Fruit fly (Drosophila melanogaster): ENCODE measurements around the gene Irbp18.
"Not testable (repeated sequence)": the region's sequence is repeated elsewhere in the genome, so short reads cannot be mapped to it uniquely, and the experiment has no call there.

Gene Irbp18

DNA sequence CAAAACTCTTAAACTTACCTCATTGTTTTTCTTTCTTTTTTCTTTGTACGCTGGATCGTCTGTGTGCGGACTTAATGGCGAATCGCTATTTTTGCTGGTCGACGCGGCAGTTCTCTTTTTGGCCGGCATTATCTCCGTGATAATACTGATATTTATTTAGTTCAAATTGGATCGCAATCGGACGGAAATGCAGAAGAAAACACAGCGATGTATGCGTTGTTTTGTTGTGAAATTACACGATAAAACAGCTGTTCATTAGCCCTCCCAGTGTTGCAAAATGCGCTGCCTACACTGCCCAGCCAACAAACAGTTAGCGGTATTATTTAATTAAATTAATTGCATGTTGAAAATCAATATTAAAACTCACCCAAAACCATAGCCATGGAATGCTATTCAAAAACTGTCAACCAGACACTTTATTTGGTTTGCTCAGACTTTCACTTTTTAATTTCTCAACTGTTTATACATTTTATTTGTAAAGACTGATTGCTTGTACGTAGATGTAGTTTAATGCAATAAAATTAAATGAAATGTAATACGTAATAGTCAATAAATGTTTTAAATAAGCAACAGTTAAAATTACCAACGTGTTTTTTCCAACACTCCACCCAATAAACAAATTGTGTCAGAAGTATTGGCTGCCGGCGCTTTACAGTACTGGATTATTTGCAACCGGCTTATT, at the start of gene Irbp18, which contains the start of gene APP-BP1:
Irbp18 (minus strand) TSS at position 205 of the 682 bp plus-strand sequence.
APP-BP1 (plus strand) TSS at position 431 of the 682 bp plus-strand sequence.
- TF ChIP-seq insv (optimal IDR thresholded peaks at IDR 0.05), result no peak
- no peak for TF ChIP-seq ttk (optimal IDR thresholded peaks at IDR 0.05)

DNA sequence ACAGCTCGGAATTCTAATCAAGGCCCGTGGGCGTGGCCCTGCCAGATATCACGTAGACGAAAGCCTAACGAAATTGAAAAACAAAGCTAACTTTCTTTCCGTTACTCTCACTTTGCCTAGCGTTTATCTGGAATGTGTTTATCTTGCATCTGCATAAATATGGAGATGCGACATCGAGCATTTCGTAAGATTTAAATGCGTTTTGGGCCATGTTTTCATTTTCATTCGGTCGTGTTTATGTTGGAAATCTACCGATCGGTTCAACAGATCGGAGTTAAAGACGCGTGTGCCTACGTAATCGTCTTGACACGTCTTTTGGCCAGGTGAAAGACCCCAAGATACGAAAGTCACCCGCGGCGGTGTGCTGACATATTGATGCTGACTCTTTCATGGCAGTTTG, 49.7 kb upstream of the Irbp18 start:
- TF ChIP-seq ttk (optimal IDR thresholded peaks at IDR 0.05) (no peak), Myc (optimal IDR thresholded peaks at IDR 0.05) (no peak), psq (optimal IDR thresholded peaks at IDR 0.05) (no peak), Sin3A (optimal IDR thresholded peaks at IDR 0.05) (no peak), h (optimal IDR thresholded peaks at IDR 0.05) (no peak), insv (optimal IDR thresholded peaks at IDR 0.05) (no peak)

DNA sequence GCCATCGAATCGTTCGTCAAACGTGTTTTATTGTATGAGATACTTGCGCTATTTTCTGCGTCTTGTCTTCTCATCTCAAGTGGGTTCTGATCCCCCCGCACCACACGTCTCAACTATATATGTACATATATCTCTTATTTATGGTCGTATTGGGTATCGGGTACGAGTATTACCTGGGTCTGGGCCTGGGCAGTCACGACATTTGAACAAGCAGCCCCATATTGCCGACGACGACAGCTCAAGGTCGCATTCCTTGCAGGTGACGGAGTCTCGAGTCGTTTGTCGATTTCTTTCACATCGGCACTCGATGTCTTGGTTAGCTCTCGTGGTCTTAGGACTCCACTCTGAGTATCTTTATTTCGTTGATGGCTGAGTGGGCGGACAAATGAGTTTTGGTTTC, 47.1 kb upstream of the Irbp18 start:
- TF ChIP-seq Sin3A (optimal IDR thresholded peaks at IDR 0.05) (no peak), h (optimal IDR thresholded peaks at IDR 0.05) (no peak)

DNA sequence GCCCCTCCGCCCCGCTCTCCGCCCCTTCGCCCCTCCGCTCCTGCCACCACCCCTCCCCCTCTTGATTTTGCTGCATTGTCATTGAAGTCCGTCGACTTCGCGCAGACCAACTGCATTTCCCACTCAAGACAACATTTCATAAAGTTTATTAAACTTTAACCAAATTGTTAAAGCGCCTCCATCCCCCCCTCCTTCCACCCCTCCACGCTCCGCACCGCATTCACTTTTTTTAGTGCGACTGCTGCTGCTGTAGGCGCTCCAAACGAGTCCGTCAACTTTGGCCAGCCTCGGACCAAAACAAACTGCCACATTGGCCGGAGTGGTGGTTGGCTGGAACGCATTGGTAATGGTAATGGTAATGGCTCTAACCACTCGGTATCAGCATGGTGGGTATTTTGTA, 40.9 kb upstream of the Irbp18 start:
- no peak for TF ChIP-seq h (optimal IDR thresholded peaks at IDR 0.05)

DNA sequence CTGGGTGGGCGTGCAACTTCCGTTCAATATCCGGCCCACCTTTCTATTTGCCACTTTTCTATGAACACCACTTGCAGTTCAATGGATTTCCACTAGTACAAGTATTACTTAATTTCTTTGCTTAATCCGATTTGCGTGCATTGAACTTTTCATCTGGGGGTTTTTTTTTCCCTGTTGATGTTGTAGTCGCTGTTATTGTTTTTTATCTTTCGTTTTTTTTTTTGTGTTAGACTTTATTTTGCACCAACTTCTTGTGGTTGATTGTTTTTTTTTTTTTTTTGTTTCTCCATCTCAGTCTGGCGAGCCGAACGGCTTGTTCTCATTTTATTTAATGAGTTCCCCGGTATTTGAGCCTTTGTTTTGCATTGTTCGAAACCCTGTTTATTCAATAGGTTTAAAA, 38.4 kb upstream of the Irbp18 start:
- TF ChIP-seq h (optimal IDR thresholded peaks at IDR 0.05) (no peak), ttk (optimal IDR thresholded peaks at IDR 0.05) (no peak), insv (optimal IDR thresholded peaks at IDR 0.05) (no peak), Myc (optimal IDR thresholded peaks at IDR 0.05) (no peak), Sin3A (optimal IDR thresholded peaks at IDR 0.05) (no peak), psq (optimal IDR thresholded peaks at IDR 0.05) (no peak)

DNA sequence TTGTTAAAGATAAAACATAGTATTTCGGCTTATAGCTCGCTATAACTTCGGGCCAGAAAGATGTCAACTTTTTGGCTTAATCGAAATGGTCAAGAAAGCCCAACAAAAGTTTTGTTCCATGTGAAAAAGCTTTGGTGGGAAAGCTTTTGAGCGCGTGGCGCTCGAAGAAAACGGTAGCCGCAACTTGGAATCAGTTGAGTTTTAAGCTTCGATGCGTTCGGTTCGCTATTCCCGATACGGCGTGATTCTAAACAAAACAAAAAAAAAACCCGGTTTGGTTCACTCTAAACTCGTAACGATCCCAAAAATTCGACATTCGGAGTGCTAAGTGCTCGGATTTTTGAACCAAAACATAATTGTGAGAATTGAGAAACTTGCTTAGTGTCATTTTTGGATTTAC, 37.9 kb upstream of the Irbp18 start, which contains the start of gene IRSp53:
IRSp53 (plus strand) TSS at position 204 of the 400 bp plus-strand sequence.
- TF ChIP-seq Sin3A (optimal IDR thresholded peaks at IDR 0.05), result no peak
- no peak for TF ChIP-seq ttk (optimal IDR thresholded peaks at IDR 0.05)
- TF ChIP-seq h (optimal IDR thresholded peaks at IDR 0.05), result no peak
- TF ChIP-seq psq (optimal IDR thresholded peaks at IDR 0.05), result no peak
- TF ChIP-seq Myc (optimal IDR thresholded peaks at IDR 0.05), result no peak
- no peak for TF ChIP-seq insv (optimal IDR thresholded peaks at IDR 0.05)

DNA sequence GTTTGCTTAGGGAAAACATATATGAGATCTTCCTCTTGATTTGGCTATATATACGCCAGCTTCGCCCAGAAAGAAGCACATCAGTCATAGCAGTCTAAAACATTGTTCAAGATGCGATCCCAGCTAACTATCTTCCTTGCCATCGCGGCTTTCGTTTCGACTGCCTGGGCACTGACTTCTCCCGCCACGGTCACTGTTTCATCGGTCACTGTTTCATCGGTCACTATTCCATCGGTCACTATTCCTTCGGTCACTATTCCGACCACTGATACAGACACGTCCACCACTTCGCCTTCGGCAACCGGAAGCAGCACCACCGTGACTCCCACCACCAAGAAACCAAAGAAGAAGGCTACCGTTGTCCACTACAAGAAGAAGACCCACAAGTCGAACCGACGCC, 36.9 kb upstream of the Irbp18 start, which contains the start of gene CG14143:
CG14143 (plus strand) TSS at position 102 of the 400 bp plus-strand sequence.
- not testable (repeated sequence) for TF ChIP-seq Myc, psq, Sin3A (optimal IDR thresholded peaks at IDR 0.05)

DNA sequence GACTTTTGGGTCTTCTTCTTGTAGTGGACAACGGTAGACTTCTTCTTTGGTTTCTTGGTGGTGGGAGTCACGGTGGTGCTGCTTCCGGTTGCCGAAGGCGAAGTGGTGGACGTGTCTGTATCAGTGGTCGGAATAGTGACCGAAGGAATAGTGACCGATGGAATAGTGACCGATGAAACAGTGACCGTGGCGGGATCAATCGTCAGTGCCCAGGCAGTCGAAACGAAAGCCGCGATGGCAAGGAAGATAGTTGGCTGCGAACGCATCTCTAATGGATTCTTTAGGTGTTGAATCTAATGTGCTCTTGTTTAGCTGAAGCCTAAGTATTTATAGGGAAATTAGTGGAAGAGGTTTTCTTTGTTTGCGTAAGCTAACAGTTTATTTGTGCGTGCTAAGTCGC, 34.1 kb upstream of the Irbp18 start, which contains the start of gene CG32074:
CG32074 (minus strand) TSS at position 268 of the 400 bp plus-strand sequence.
- not testable (repeated sequence) for TF ChIP-seq insv, Sin3A, h (optimal IDR thresholded peaks at IDR 0.05)

DNA sequence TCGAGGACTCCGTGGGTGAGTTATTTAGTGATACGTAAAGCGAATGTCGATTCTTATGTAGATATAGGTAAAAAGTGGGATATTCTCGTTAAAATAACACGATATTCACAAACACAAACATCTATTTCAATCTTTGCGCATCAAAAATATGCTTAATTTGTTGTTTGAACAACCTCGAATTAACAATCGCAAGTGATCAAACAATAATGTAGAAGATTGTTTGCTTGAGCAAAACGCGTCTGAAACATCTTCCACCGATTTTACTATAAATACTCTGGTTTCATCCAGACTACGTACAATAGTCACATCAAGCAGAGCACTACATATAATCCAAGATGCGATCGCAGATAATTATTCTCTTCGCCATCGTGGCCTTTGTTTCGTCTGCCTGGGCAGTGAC, 32.5 kb upstream of the Irbp18 start, which contains the start of gene nol:
nol (plus strand) TSS at position 301 of the 400 bp plus-strand sequence.
- TF ChIP-seq insv (optimal IDR thresholded peaks at IDR 0.05) (no peak), Sin3A (optimal IDR thresholded peaks at IDR 0.05) (no peak), h (optimal IDR thresholded peaks at IDR 0.05) (no peak), psq (optimal IDR thresholded peaks at IDR 0.05) (no peak), ttk (optimal IDR thresholded peaks at IDR 0.05) (no peak), Myc (optimal IDR thresholded peaks at IDR 0.05) (no peak)

DNA sequence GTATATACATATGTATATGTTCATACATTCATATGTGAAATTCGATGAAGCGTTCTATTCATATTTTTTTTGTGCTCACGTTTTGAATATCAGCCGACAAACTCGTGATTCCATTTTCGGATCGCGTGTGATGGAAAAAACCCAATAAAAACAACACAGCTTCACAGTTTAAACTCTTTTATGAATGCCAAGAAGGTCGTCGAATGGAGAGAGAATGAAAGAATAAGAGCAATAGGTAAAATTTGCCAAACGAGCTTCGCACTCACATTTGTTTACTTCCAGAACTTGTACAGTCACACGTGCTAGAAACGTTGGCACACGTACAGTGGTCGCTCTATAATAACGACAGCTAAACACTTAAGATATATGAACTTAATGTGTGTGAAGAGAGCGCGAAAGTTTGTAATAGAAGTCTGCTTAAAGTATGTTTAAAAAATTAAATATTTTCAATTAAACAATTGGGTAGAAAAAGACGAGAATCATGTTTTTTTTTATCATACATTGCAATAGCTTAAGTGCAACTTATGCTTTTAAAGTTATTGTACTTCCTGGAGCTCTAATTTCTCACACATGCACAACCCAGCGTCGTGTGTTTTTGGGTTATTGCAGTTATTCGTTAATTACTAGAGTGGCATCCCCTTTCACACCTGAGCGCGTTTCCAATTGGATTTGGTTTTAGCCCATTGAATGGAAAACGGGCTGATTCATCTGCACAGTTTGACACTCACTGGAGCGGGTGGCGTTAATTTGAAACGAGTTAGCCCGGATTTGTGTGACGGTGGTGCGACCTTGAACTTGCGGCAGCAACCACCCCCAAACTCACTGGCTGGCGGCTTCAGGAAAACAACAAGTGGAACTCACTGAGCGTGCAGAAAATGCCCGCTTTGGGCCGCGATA, 27.9 kb upstream of the Irbp18 start:
- TF ChIP-seq Myc (optimal IDR thresholded peaks at IDR 0.05) (no peak), insv (optimal IDR thresholded peaks at IDR 0.05) (no peak)

DNA sequence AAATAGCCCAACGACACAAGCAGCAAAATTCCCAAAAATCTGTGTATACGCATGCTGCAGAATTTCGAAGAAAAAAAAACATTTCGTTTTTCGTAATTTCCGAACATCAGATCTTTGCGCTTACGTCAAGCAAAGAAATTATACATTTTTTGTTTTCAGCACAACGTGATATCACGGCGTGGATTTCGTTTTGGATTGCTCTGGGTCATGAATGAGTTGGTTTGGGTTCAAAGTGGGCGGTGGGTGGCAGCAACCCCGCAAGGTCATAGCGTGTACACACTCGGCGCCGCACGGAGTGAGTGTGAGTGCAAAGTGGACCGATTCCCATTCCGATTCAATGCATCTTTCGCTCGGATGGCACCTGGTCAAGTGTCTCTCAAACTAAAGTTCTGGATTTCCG, 26.9 kb upstream of the Irbp18 start:
- no peak for TF ChIP-seq Sin3A (optimal IDR thresholded peaks at IDR 0.05)
- no peak for TF ChIP-seq psq (optimal IDR thresholded peaks at IDR 0.05)
- TF ChIP-seq Myc (optimal IDR thresholded peaks at IDR 0.05), result no peak
- no peak for TF ChIP-seq ttk (optimal IDR thresholded peaks at IDR 0.05)
- TF ChIP-seq insv (optimal IDR thresholded peaks at IDR 0.05), result no peak
- no peak for TF ChIP-seq h (optimal IDR thresholded peaks at IDR 0.05)

DNA sequence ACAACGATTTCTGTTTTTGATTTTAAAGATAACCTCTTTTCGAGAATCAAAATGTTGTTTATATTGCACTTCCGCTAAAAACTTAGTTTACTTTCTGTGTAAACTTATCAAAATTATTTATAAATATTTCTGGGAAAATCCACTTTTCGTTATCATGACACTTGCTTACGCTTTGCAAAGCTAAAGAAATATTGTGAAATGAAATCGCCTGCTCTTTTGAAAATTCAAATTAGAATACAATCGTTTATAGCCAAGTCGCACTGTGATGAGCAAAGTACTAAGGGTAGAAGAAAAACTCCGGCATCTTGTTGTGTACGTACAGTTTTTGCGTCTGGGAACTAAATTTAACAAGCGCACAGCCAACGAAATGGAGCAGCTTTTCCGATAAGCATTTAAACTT, 26.5 kb upstream of the Irbp18 start:
- no peak for TF ChIP-seq Sin3A (optimal IDR thresholded peaks at IDR 0.05)
- TF ChIP-seq h (optimal IDR thresholded peaks at IDR 0.05), result no peak
- TF ChIP-seq ttk (optimal IDR thresholded peaks at IDR 0.05), result no peak
- no peak for TF ChIP-seq Myc (optimal IDR thresholded peaks at IDR 0.05)
- TF ChIP-seq psq (optimal IDR thresholded peaks at IDR 0.05), result no peak
- TF ChIP-seq insv (optimal IDR thresholded peaks at IDR 0.05), result no peak
